Worm (Caenorhabditis elegans): ENCODE data around the gene T24H10.1.

- no peak for TF ChIP-seq ztf-11 (tag; optimal IDR thresholded peaks at IDR 0.05)
- TF ChIP-seq pag-3 (tag; optimal IDR thresholded peaks at IDR 0.05; ENCODE audit: borderline replicate concordance, insufficient read depth) = no peak
- TF ChIP-seq nhr-237 (tag; optimal IDR thresholded peaks at IDR 0.05) = no peak
- TF ChIP-seq ama-1 (optimal IDR thresholded peaks at IDR 0.05) = no peak
- TF ChIP-seq unc-86 (tag; optimal IDR thresholded peaks at IDR 0.05) = no peak
- TF ChIP-seq ceh-90 (tag; optimal IDR thresholded peaks at IDR 0.05) = no peak
Observed at ce11 chrII:9143795-9144194, 44.6 kb downstream of the T24H10.1 start.

Data from whole organism, L1 larva.